Fruit fly (Drosophila melanogaster): Measurements from ENCODE around the gene Saf-B.

Saf-B gene

dm6 chr3R:24805048-24805447 is 12.2 kb upstream of the Saf-B start, which contains the start of gene polybromo (continued):
- TF ChIP-seq lov (optimal IDR thresholded peaks at IDR 0.05) (no peak), lov (GFP tag; IDR thresholded peaks at IDR 0.05) (no peak), ara (GFP tag; IDR thresholded peaks at IDR 0.05) (no peak), crc (GFP tag; optimal IDR thresholded peaks at IDR 0.05) (no peak), bab2 (GFP tag; optimal IDR thresholded peaks at IDR 0.05) (no peak), CG7271 (tag; optimal IDR thresholded peaks at IDR 0.05) (no peak), GATAe (GFP tag; conservative IDR thresholded peaks at IDR 0.05) (no peak), CG9727 (GFP tag; optimal IDR thresholded peaks at IDR 0.05) (no peak), CG15601 (tag; optimal IDR thresholded peaks at IDR 0.05) (no peak), fd96Cb (tag; optimal IDR thresholded peaks at IDR 0.05) (no peak), Bdp1 (GFP tag; optimal IDR thresholded peaks at IDR 0.05) (no peak), CG12744 (GFP tag; optimal IDR thresholded peaks at IDR 0.05) (no peak), sens (GFP tag) (peak; percentile 49), Drgx (GFP tag; IDR thresholded peaks at IDR 0.05) (no peak), Ssrp (tag; optimal IDR thresholded peaks at IDR 0.05) (no peak), gro (GFP tag; optimal IDR thresholded peaks at IDR 0.05) (peak; percentile 15), p53 (GFP tag; optimal IDR thresholded peaks at IDR 0.05) (no peak), jing (GFP tag; optimal IDR thresholded peaks at IDR 0.05) (no peak), cad (GFP tag; optimal IDR thresholded peaks at IDR 0.05) (no peak), Blimp-1 (GFP tag; optimal IDR thresholded peaks at IDR 0.05) (no peak), CG6272 (GFP tag; IDR thresholded peaks at IDR 0.05) (no peak), Dbx (GFP tag; IDR thresholded peaks at IDR 0.05) (peak; percentile 16; the same call in 1 of the 3 replicates), onecut (GFP tag; IDR thresholded peaks at IDR 0.05) (no peak), Hr3 (GFP tag; optimal IDR thresholded peaks at IDR 0.05) (no peak), salm (tag; optimal IDR thresholded peaks at IDR 0.05) (no peak), cato (GFP tag; optimal IDR thresholded peaks at IDR 0.05; ENCODE audit: borderline replicate concordance) (no peak), CG7987 (GFP tag; optimal IDR thresholded peaks at IDR 0.05) (no peak), CG10543 (GFP tag; optimal IDR thresholded peaks at IDR 0.05) (no peak), CG2116 (GFP tag; optimal IDR thresholded peaks at IDR 0.05) (peak; percentile 43), CG8359 (GFP tag; optimal IDR thresholded peaks at IDR 0.05; ENCODE audit: borderline replicate concordance) (no peak), CG11723 (GFP tag; optimal IDR thresholded peaks at IDR 0.05) (no peak), CG43689 (GFP tag; IDR thresholded peaks at IDR 0.05) (no peak), fu2 (GFP tag; optimal IDR thresholded peaks at IDR 0.05) (no peak), CG17186 (GFP tag; optimal IDR thresholded peaks at IDR 0.05) (peak; percentile 94), CG5245 (GFP tag; optimal IDR thresholded peaks at IDR 0.05) (no peak), CG13894 (tag; optimal IDR thresholded peaks at IDR 0.05) (no peak), CG2678 (tag; optimal IDR thresholded peaks at IDR 0.05) (no peak), chinmo (GFP tag; IDR thresholded peaks at IDR 0.05; ENCODE audit: partially characterized antibody) (peak; percentile 93), CG4854 (GFP tag; optimal IDR thresholded peaks at IDR 0.05) (no peak), CG12391 (tag; optimal IDR thresholded peaks at IDR 0.05) (no peak), CG42726 (GFP tag; IDR thresholded peaks at IDR 0.05; ENCODE audit: partially characterized antibody) (peak; percentile 51; the same call in 1 of the 2 replicates), Sox102F (GFP tag; optimal IDR thresholded peaks at IDR 0.05) (no peak), CG16815 (GFP tag; optimal IDR thresholded peaks at IDR 0.05) (no peak), Lim3 (GFP tag; IDR thresholded peaks at IDR 0.05) (no peak), HHEX (GFP tag; optimal IDR thresholded peaks at IDR 0.05) (no peak), oc (tag; optimal IDR thresholded peaks at IDR 0.05) (no peak), Neu2 (GFP tag; optimal IDR thresholded peaks at IDR 0.05; ENCODE audit: borderline replicate concordance) (no peak), CG4328 (GFP tag; optimal IDR thresholded peaks at IDR 0.05) (no peak), E2f2 (GFP tag; IDR thresholded peaks at IDR 0.05) (peak; percentile 95), CG17912 (GFP tag; optimal IDR thresholded peaks at IDR 0.05) (no peak), Gsc (GFP tag; IDR thresholded peaks at IDR 0.05) (no peak), Hmr (GFP tag; optimal IDR thresholded peaks at IDR 0.05) (no peak)

Measured in whole organism, embryonic.